Fruit fly (Drosophila melanogaster): ENCODE data around the gene ecd.

dm6 chr3L:2229172-2229696 is 36.4 kb downstream of the ecd start, which contains the start of gene Oseg2:
- TF ChIP-seq CG6276 (GFP tag; optimal IDR thresholded peaks at IDR 0.05), result no peak
- no peak for TF ChIP-seq net (GFP tag; optimal IDR thresholded peaks at IDR 0.05)
- TF ChIP-seq CG4318 (GFP tag; optimal IDR thresholded peaks at IDR 0.05), result no peak
- no peak for TF ChIP-seq Ets21C (GFP tag; optimal IDR thresholded peaks at IDR 0.05)
- no peak for TF ChIP-seq lz (GFP tag; optimal IDR thresholded peaks at IDR 0.05)
- no peak for TF ChIP-seq Hr39 (GFP tag; optimal IDR thresholded peaks at IDR 0.05)
- TF ChIP-seq CG31627 (GFP tag; optimal IDR thresholded peaks at IDR 0.05), result no peak
- TF ChIP-seq Eip78C (GFP tag), result peak; percentile 45
